Fruit fly (Drosophila melanogaster): Measurements from ENCODE around the gene RpS6.

- no peak for TF ChIP-seq Clk (GFP tag; optimal IDR thresholded peaks at IDR 0.05)
- TF ChIP-seq CG5204 (GFP tag; optimal IDR thresholded peaks at IDR 0.05) = no peak
- no peak for TF ChIP-seq CG12768 (GFP tag; optimal IDR thresholded peaks at IDR 0.05)
- TF ChIP-seq bab1 (GFP tag; optimal IDR thresholded peaks at IDR 0.05) = peak; percentile 55
- TF ChIP-seq CG1620 (GFP tag; optimal IDR thresholded peaks at IDR 0.05) = no peak
- TF ChIP-seq cic (GFP tag; optimal IDR thresholded peaks at IDR 0.05) = no peak
- no peak for TF ChIP-seq kay (GFP tag; ENCODE audit: borderline replicate concordance)
- no peak for TF ChIP-seq CG33017 (tag; optimal IDR thresholded peaks at IDR 0.05)
- peak; percentile 75 for TF ChIP-seq tj (GFP tag; optimal IDR thresholded peaks at IDR 0.05)
- TF ChIP-seq Crg-1 (GFP tag; optimal IDR thresholded peaks at IDR 0.05) = no peak
- TF ChIP-seq cnc (optimal IDR thresholded peaks at IDR 0.05) = no peak
- TF ChIP-seq CG14711 (tag; optimal IDR thresholded peaks at IDR 0.05) = peak; percentile 35
- TF ChIP-seq Mnt (GFP tag; optimal IDR thresholded peaks at IDR 0.05) = peak; percentile 72
These were observed 30.0 kb upstream of the RpS6 start, which contains the start of gene mahe for dm6 chrX:7931028-7931549.
